3 worm cellular contexts compared by ENCODE assay signal in the genomic region with DNA sequence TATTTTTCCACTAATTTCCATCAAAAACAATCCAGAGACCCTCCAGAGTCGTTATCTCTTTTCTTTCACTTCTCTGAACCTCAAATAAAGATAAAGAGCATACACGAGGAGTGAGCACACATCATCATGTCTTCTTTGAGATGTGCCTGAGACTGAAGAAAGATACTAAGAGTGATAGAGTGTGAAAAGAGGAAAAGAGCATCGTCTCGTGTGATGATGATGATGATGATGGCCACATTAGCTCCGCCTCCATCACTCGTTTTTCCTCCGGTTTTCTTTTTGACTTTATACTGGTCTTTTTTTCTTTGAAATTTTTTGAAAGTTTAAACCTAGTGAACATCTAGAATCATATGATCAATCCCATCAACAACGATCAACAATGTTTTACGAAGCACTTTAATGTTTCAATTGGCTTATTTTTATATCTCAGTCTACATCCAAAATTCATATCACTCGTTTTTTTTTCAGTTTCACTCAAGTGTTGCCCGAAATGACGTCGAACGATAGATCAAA.
TF ChIP-seq lines count a peak whose summit lies in the region.

Gene T01G1.2, plus strand, starts transcription at position 463 of the 513 bp plus-strand sequence.

TF ChIP-seq in whole organism, L1 larva, 84 proteins besides CTCF, POLR2A, EP300 and RAD21 (continued from another document and continues in another):
- TF ChIP-seq hlh-17 (GFP tag; optimal IDR thresholded peaks at IDR 0.05; lab: Kevin White, UChicago; ENCODE audit: borderline replicate concordance) (no peak), unc-130 (tag; optimal IDR thresholded peaks at IDR 0.05; lab: Kevin White, UChicago) (peak; percentile 31), nhr-28 (tag; optimal IDR thresholded peaks at IDR 0.05; lab: Kevin White, UChicago) (no peak), nhr-237 (tag; optimal IDR thresholded peaks at IDR 0.05; lab: Kevin White, UChicago) (no peak), fkh-4 (tag; optimal IDR thresholded peaks at IDR 0.05; lab: Kevin White, UChicago; ENCODE audit: borderline replicate concordance) (no peak), ztf-4 (tag; optimal IDR thresholded peaks at IDR 0.05; lab: Kevin White, UChicago) (no peak), pax-3 (tag; optimal IDR thresholded peaks at IDR 0.05; lab: Kevin White, UChicago) (no peak), tbx-2 (tag; optimal IDR thresholded peaks at IDR 0.05; lab: Kevin White, UChicago) (no peak), dpl-1 (GFP tag; optimal IDR thresholded peaks at IDR 0.05; lab: Kevin White, UChicago) (peak in 1 of 3 experiments; percentile 6), lin-15B (tag; optimal IDR thresholded peaks at IDR 0.05; lab: Kevin White, UChicago) (no peak), nhr-12 (tag; optimal IDR thresholded peaks at IDR 0.05; lab: Kevin White, UChicago) (no peak), sup-37 (GFP tag; optimal IDR thresholded peaks at IDR 0.05; lab: Kevin White, UChicago) (no peak), unc-62 (GFP tag; optimal IDR thresholded peaks at IDR 0.05; lab: Kevin White, UChicago) (no peak), nhr-84 (tag; optimal IDR thresholded peaks at IDR 0.05; lab: Kevin White, UChicago) (no peak), ceh-90 (tag; optimal IDR thresholded peaks at IDR 0.05; lab: Kevin White, UChicago) (no peak), nhr-20 (tag; optimal IDR thresholded peaks at IDR 0.05; lab: Kevin White, UChicago) (no peak), unc-86 (tag; optimal IDR thresholded peaks at IDR 0.05; lab: Kevin White, UChicago) (no peak), grh-1 (GFP tag; IDR thresholded peaks at IDR 0.05; lab: Robert Waterston, UW) (no peak), nhr-85 (tag; lab: Kevin White, UChicago) (no peak), zip-4 (GFP tag; optimal IDR thresholded peaks at IDR 0.05; lab: Kevin White, UChicago) (no peak), xbp-1 (tag; optimal IDR thresholded peaks at IDR 0.05; lab: Kevin White, UChicago) (no peak), fkh-10 (GFP tag; optimal IDR thresholded peaks at IDR 0.05; lab: Kevin White, UChicago) (no peak), unc-30 (tag; optimal IDR thresholded peaks at IDR 0.05; lab: Kevin White, UChicago) (no peak), skn-1 (tag; optimal IDR thresholded peaks at IDR 0.05; lab: Kevin White, UChicago) (peak; percentile 47), nhr-47 (tag; optimal IDR thresholded peaks at IDR 0.05; lab: Kevin White, UChicago) (peak; percentile 39), ceh-63 (GFP tag; optimal IDR thresholded peaks at IDR 0.05; lab: Kevin White, UChicago) (no peak), irx-1 (tag; optimal IDR thresholded peaks at IDR 0.05; lab: Kevin White, UChicago) (no peak), tlp-1 (tag; optimal IDR thresholded peaks at IDR 0.05; lab: Kevin White, UChicago) (no peak), ztf-11 (tag; optimal IDR thresholded peaks at IDR 0.05; lab: Kevin White, UChicago) (no peak), rnt-1 (tag; optimal IDR thresholded peaks at IDR 0.05; lab: Kevin White, UChicago) (peak; percentile 61), ceh-8 (GFP tag; optimal IDR thresholded peaks at IDR 0.05; lab: Kevin White, UChicago) (no peak), egl-27 (tag; optimal IDR thresholded peaks at IDR 0.05; lab: Kevin White, UChicago) (no peak), mdl-1 (tag; optimal IDR thresholded peaks at IDR 0.05; lab: Kevin White, UChicago) (peak in 1 of 2 experiments; percentile 25), alr-1 (tag; optimal IDR thresholded peaks at IDR 0.05; lab: Kevin White, UChicago; ENCODE audit: borderline replicate concordance) (no peak), pqm-1 (tag; optimal IDR thresholded peaks at IDR 0.05; lab: Kevin White, UChicago) (no peak), ces-1 (GFP tag; optimal IDR thresholded peaks at IDR 0.05; lab: Kevin White, UChicago) (no peak), blmp-1 (tag; optimal IDR thresholded peaks at IDR 0.05; lab: Kevin White, UChicago) (no peak), mep-1 (tag; optimal IDR thresholded peaks at IDR 0.05; lab: Kevin White, UChicago) (no peak), elt-2 (tag; optimal IDR thresholded peaks at IDR 0.05; lab: Kevin White, UChicago) (no peak), C16A3.4 (tag; optimal IDR thresholded peaks at IDR 0.05; lab: Kevin White, UChicago) (no peak), unc-98 (GFP tag; IDR thresholded peaks at IDR 0.05; lab: Robert Waterston, UW) (no peak), nhr-90 (tag; optimal IDR thresholded peaks at IDR 0.05; lab: Kevin White, UChicago; ENCODE audit: poor library complexity) (no peak), snpc-4 (tag; optimal IDR thresholded peaks at IDR 0.05; lab: Kevin White, UChicago) (no peak)

TF ChIP-seq in whole organism, L3 larva, 47 proteins besides CTCF, POLR2A, EP300 and RAD21 (continued from another document):
- TF ChIP-seq lin-39 (tag; optimal IDR thresholded peaks at IDR 0.05; lab: Kevin White, UChicago) (peak; percentile 87), elt-2 (tag; optimal IDR thresholded peaks at IDR 0.05; lab: Kevin White, UChicago) (no peak), nhr-43 (tag; optimal IDR thresholded peaks at IDR 0.05; lab: Kevin White, UChicago; ENCODE audit: poor library complexity, severe bottlenecking) (no peak), lsy-12 (tag; optimal IDR thresholded peaks at IDR 0.05; lab: Kevin White, UChicago) (no peak), nhr-237 (tag; optimal IDR thresholded peaks at IDR 0.05; lab: Kevin White, UChicago) (no peak), jun-1 (tag; optimal IDR thresholded peaks at IDR 0.05; lab: Kevin White, UChicago) (no peak), sea-2 (GFP tag; optimal IDR thresholded peaks at IDR 0.05; lab: Kevin White, UChicago) (no peak)

TF ChIP-seq in whole organism, L4 larva, 104 proteins besides CTCF, POLR2A, EP300 and RAD21 (continued from another document):
- TF ChIP-seq ceh-62 (tag; optimal IDR thresholded peaks at IDR 0.05; lab: Kevin White, UChicago) (no peak), snpc-1.2 (GFP tag; IDR thresholded peaks at IDR 0.05; lab: Robert Waterston, UW) (no peak), daf-16 (GFP tag; optimal IDR thresholded peaks at IDR 0.05; lab: Kevin White, UChicago) (peak in 1 of 2 experiments; percentile 42), daf-16 (tag; optimal IDR thresholded peaks at IDR 0.05; lab: Kevin White, UChicago) (no peak), lir-3 (tag; optimal IDR thresholded peaks at IDR 0.05; lab: Kevin White, UChicago) (no peak), Y5F2A.4 (GFP tag; optimal IDR thresholded peaks at IDR 0.05; lab: Kevin White, UChicago) (no peak), egl-43 (GFP tag; IDR thresholded peaks at IDR 0.05; lab: Robert Waterston, UW) (no peak), pqm-1 (tag; optimal IDR thresholded peaks at IDR 0.05; lab: Kevin White, UChicago) (no peak), dmd-9 (GFP tag; IDR thresholded peaks at IDR 0.05; lab: Robert Waterston, UW) (no peak), ces-1 (GFP tag; optimal IDR thresholded peaks at IDR 0.05; lab: Kevin White, UChicago) (no peak), lsy-2 (tag; optimal IDR thresholded peaks at IDR 0.05; lab: Kevin White, UChicago) (no peak), hif-1 (tag; optimal IDR thresholded peaks at IDR 0.05; lab: Kevin White, UChicago) (no peak), hlh-11 (tag; optimal IDR thresholded peaks at IDR 0.05; lab: Kevin White, UChicago) (no peak), ceh-20 (GFP tag; IDR thresholded peaks at IDR 0.05; lab: Robert Waterston, UW) (peak; percentile 33; the same call in 1 of the 2 replicates), Y75B8A.6 (GFP tag; IDR thresholded peaks at IDR 0.05; lab: Robert Waterston, UW) (no peak), ctbp-1 (GFP tag; IDR thresholded peaks at IDR 0.05; lab: Robert Waterston, UW) (no peak), mep-1 (tag; optimal IDR thresholded peaks at IDR 0.05; lab: Kevin White, UChicago) (peak; percentile 11), egl-27 (tag; optimal IDR thresholded peaks at IDR 0.05; lab: Kevin White, UChicago) (no peak), unc-62 (GFP tag; optimal IDR thresholded peaks at IDR 0.05 in 1 of 2; lab: Kevin White, UChicago) (peak in 1 of 2 experiments; percentile 10), unc-62 (tag; optimal IDR thresholded peaks at IDR 0.05; lab: Kevin White, UChicago) (no peak), aly-2 (tag; optimal IDR thresholded peaks at IDR 0.05; lab: Kevin White, UChicago) (no peak), hlh-30 (tag; optimal IDR thresholded peaks at IDR 0.05; lab: Kevin White, UChicago; ENCODE audit: insufficient read depth) (peak; percentile 71), lin-15B (tag; optimal IDR thresholded peaks at IDR 0.05; lab: Kevin White, UChicago) (no peak), daf-12 (tag; optimal IDR thresholded peaks at IDR 0.05; lab: Kevin White, UChicago) (no peak), lin-38 (GFP tag; IDR thresholded peaks at IDR 0.05; lab: Robert Waterston, UW) (no peak), tra-1 (GFP tag; IDR thresholded peaks at IDR 0.05; lab: Robert Waterston, UW) (no peak), php-3 (GFP tag; IDR thresholded peaks at IDR 0.05; lab: Robert Waterston, UW) (no peak), Y105C5A.15 (GFP tag; IDR thresholded peaks at IDR 0.05; lab: Robert Waterston, UW) (no peak), F44E2.7 (GFP tag; IDR thresholded peaks at IDR 0.05; lab: Robert Waterston, UW) (no peak), daf-8 (GFP tag; IDR thresholded peaks at IDR 0.05; lab: Robert Waterston, UW) (no peak), dmd-6 (GFP tag; IDR thresholded peaks at IDR 0.05; lab: Robert Waterston, UW) (no peak), ceh-28 (tag; optimal IDR thresholded peaks at IDR 0.05; lab: Kevin White, UChicago) (no peak), madf-5 (GFP tag; IDR thresholded peaks at IDR 0.05; lab: Robert Waterston, UW) (no peak)
